Fruit fly (Drosophila melanogaster) whole organism, prepupa: ENCODE data around the gene CG32679.

Experiments
- CG11762 ChIP-seq: fragments of 200-800 bp; sonication (Bioruptor generic); optimal IDR thresholded peaks from 3 replicates; lab custom pipeline; 2016; ENCODE audit warnings: missing biosample characterization, missing genetic modification characterization; ENCODE audit not compliant: insufficient read depth
- Hr39 ChIP-seq: fragments of 200-800 bp; sonication (Bioruptor generic); optimal IDR thresholded peaks from 2 replicates; lab custom pipeline; 2016; ENCODE audit warnings: missing biosample characterization, missing genetic modification characterization
- Met ChIP-seq: fragments of 200-800 bp; sonication (Bioruptor generic); optimal IDR thresholded peaks from 3 replicates; lab custom pipeline; 2016; ENCODE audit warnings: missing biosample characterization, missing genetic modification characterization
- ss ChIP-seq, 2 experiments: fragments of 200-800 bp; sonication (Bioruptor generic); optimal IDR thresholded peaks; 2 replicates in 1 of 2; 3 replicates in 1 of 2; lab custom pipeline; 2017 to 2018; ENCODE audit warnings: mild to moderate bottlenecking in 2 of 2, missing biosample characterization in 2 of 2, missing genetic modification characterization in 2 of 2, moderate library complexity in 1 of 2

DNA sequence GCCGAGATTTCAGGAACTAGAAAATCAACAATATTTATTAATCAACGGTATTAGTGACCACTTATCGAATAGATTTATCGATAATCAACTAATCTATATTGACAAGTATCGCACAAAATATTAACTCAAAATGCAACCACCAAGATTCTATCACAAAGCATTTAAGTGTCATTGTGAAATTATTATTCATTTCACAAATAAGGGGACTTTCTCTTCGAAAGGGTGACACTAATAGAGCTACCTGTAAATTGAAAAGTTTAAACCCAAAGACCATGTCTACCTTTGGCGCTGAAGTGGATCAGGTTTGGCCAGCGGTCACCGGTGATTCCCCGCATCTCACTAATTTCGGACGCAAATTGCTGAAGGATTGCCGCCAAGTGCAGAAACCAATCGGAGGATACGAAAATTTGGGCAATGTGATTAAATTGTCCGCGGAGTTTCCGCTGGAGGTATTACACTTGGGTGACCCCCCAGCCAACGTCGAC is 40.9 kb downstream of the CG32679 start, which contains the start of gene CG2909:
- TF ChIP-seq ss (GFP tag; optimal IDR thresholded peaks at IDR 0.05; lab: Kevin White, UChicago) (no peak), Hr39 (GFP tag; lab: Kevin White, UChicago) (no peak), CG11762 (no peak), Met (GFP tag; lab: Kevin White, UChicago) (no peak)
